Fruit fly (Drosophila melanogaster): Measurements from ENCODE around the gene Nemp.

The Nemp gene

dm6 chrX:16695658-16696181 lies 40.9 kb upstream of the Nemp start, which contains the start of gene CG4678 (continued):
- no peak for TF ChIP-seq CG4854 (GFP tag; optimal IDR thresholded peaks at IDR 0.05)
- no peak for TF ChIP-seq Gsc (GFP tag; IDR thresholded peaks at IDR 0.05)
- peak; percentile 64 for TF ChIP-seq pzg (GFP tag; optimal IDR thresholded peaks at IDR 0.05)
- TF ChIP-seq rib (GFP tag; IDR thresholded peaks at IDR 0.05) = no peak
- TF ChIP-seq CG15514 (GFP tag; optimal IDR thresholded peaks at IDR 0.05) = peak; percentile 24
- no peak for TF ChIP-seq tna (GFP tag; IDR thresholded peaks at IDR 0.05; ENCODE audit: partially characterized antibody)
- peak; percentile 0 for TF ChIP-seq ewg (GFP tag; optimal IDR thresholded peaks at IDR 0.05)
- no peak for TF ChIP-seq Fer1 (GFP tag; optimal IDR thresholded peaks at IDR 0.05)
- TF ChIP-seq CG6689 (GFP tag; IDR thresholded peaks at IDR 0.05) = no peak
- TF ChIP-seq wdn (GFP tag; IDR thresholded peaks at IDR 0.05) = no peak
- no peak for TF ChIP-seq pfk (GFP tag; optimal IDR thresholded peaks at IDR 0.05)
- TF ChIP-seq CG4328 (GFP tag; optimal IDR thresholded peaks at IDR 0.05) = no peak
- peak; percentile 20 for TF ChIP-seq nmo (GFP tag; optimal IDR thresholded peaks at IDR 0.05)
- TF ChIP-seq Opbp (GFP tag; IDR thresholded peaks at IDR 0.05; ENCODE audit: partially characterized antibody) = peak; percentile 52; the same call in 2 of the 3 replicates
- no peak for TF ChIP-seq CG14667 (GFP tag; IDR thresholded peaks at IDR 0.05)
- no peak for TF ChIP-seq D (optimal IDR thresholded peaks at IDR 0.05)
- no peak for TF ChIP-seq D (GFP tag; optimal IDR thresholded peaks at IDR 0.05)
- peak; percentile 52 for TF ChIP-seq Myb (GFP tag; optimal IDR thresholded peaks at IDR 0.05)
- TF ChIP-seq CG8290 (GFP tag; optimal IDR thresholded peaks at IDR 0.05) = no peak
- TF ChIP-seq CG8290 (tag; optimal IDR thresholded peaks at IDR 0.05) = peak in 1 of 2 experiments; percentile 3
- TF ChIP-seq zen2 (GFP tag; IDR thresholded peaks at IDR 0.05; ENCODE audit: partially characterized antibody) = no peak
- TF ChIP-seq Rfx (GFP tag; IDR thresholded peaks at IDR 0.05) = peak; percentile 26; the same call in 1 of the 2 replicates
- peak; percentile 58 for TF ChIP-seq CG33213 (GFP tag; optimal IDR thresholded peaks at IDR 0.05)
- TF ChIP-seq CG3726 (GFP tag; IDR thresholded peaks at IDR 0.05) = no peak
- TF ChIP-seq Sox102F (GFP tag; optimal IDR thresholded peaks at IDR 0.05) = no peak
- peak; percentile 46; the same call in 1 of the 2 replicates for TF ChIP-seq Dref (GFP tag; IDR thresholded peaks at IDR 0.05)
- no peak for TF ChIP-seq CG30431 (GFP tag; optimal IDR thresholded peaks at IDR 0.05)
- TF ChIP-seq NC2β (GFP tag; optimal IDR thresholded peaks at IDR 0.05) = no peak
- TF ChIP-seq row (GFP tag; IDR thresholded peaks at IDR 0.05) = 0 out of 3 replicates have a peak, but pooled peaks have one; percentile 20
- TF ChIP-seq CTCF (GFP tag; optimal IDR thresholded peaks at IDR 0.05) = peak; percentile 56
- TF ChIP-seq CG2712 (tag; optimal IDR thresholded peaks at IDR 0.05) = peak; percentile 5
- TF ChIP-seq Oli (tag; optimal IDR thresholded peaks at IDR 0.05) = no peak
- peak; percentile 42 for TF ChIP-seq CoRest (tag; optimal IDR thresholded peaks at IDR 0.05)
- no peak for TF ChIP-seq Dip2 (GFP tag; IDR thresholded peaks at IDR 0.05)
- TF ChIP-seq lbe (GFP tag; optimal IDR thresholded peaks at IDR 0.05) = no peak
- TF ChIP-seq sens (GFP tag) = peak; percentile 73
- TF ChIP-seq Ets65A (GFP tag) = peak; percentile 93
- peak; percentile 35; the same call in 1 of the 2 replicates for TF ChIP-seq MBD-R2 (GFP tag; IDR thresholded peaks at IDR 0.05)
- no peak for TF ChIP-seq CG7928 (GFP tag; optimal IDR thresholded peaks at IDR 0.05)
- 0 out of 2 replicates have a peak, but pooled peaks have one; percentile 12 for TF ChIP-seq CG9932 (GFP tag; IDR thresholded peaks at IDR 0.05)
- TF ChIP-seq trem (tag; optimal IDR thresholded peaks at IDR 0.05) = peak; percentile 17
- TF ChIP-seq CG8944 (GFP tag; optimal IDR thresholded peaks at IDR 0.05) = no peak
- peak; percentile 43 for TF ChIP-seq Lhr (GFP tag; optimal IDR thresholded peaks at IDR 0.05)
- TF ChIP-seq E2f2 (GFP tag; IDR thresholded peaks at IDR 0.05) = peak; percentile 89
- TF ChIP-seq CG18011 (GFP tag; optimal IDR thresholded peaks at IDR 0.05) = peak; percentile 99
- TF ChIP-seq CG11504 (tag; optimal IDR thresholded peaks at IDR 0.05) = peak; percentile 51
- TF ChIP-seq amos (GFP tag; IDR thresholded peaks at IDR 0.05; ENCODE audit: partially characterized antibody) = peak; percentile 32; the same call in 1 of the 2 replicates
- TF ChIP-seq her (GFP tag; optimal IDR thresholded peaks at IDR 0.05) = no peak
- peak; percentile 14 for TF ChIP-seq CG6254 (GFP tag; optimal IDR thresholded peaks at IDR 0.05)
- no peak for TF ChIP-seq Awh (GFP tag; IDR thresholded peaks at IDR 0.05)
- TF ChIP-seq croc (GFP tag; conservative IDR thresholded peaks at IDR 0.05) = no peak
- TF ChIP-seq CG16863 (GFP tag; optimal IDR thresholded peaks at IDR 0.05) = no peak

Data from whole organism, embryonic.